Fruit fly (Drosophila melanogaster): ENCODE measurements around the gene epsilonCOP.

Gene epsilonCOP

DNA sequence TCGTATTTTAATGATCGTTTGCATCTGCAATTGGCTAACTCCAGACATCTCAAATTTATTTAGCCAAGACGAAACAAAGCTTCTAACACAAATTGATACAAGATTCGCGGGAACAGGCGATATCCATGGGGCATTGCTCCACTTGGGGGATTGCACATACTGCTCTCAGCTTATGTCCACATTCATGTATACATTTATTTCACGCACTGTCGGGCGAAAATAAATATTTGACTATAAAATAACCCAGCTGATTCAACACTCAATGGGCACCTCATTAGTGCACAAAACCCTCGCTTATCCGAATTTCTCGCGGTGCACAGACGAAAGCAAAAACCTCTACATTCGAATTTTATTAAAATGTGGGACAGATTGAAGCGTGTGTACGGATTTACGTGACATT lies 27.4 kb upstream of the epsilonCOP start (continued):
- TF ChIP-seq Dip3 (GFP tag; optimal IDR thresholded peaks at IDR 0.05) (no peak), Poxn (GFP tag; IDR thresholded peaks at IDR 0.05) (no peak), emc (GFP tag; optimal IDR thresholded peaks at IDR 0.05) (no peak), fu2 (GFP tag; optimal IDR thresholded peaks at IDR 0.05) (no peak), tgo (GFP tag; IDR thresholded peaks at IDR 0.05) (no peak), h (optimal IDR thresholded peaks at IDR 0.05) (no peak), Hand (GFP tag; optimal IDR thresholded peaks at IDR 0.05) (no peak), CG2202 (tag; optimal IDR thresholded peaks at IDR 0.05) (peak; percentile 1), Lhr (GFP tag; optimal IDR thresholded peaks at IDR 0.05) (no peak), scrt (GFP tag; optimal IDR thresholded peaks at IDR 0.05) (no peak), Mes4 (GFP tag; optimal IDR thresholded peaks at IDR 0.05) (no peak), CG8281 (tag; optimal IDR thresholded peaks at IDR 0.05) (peak; percentile 25), NC2α (GFP tag; optimal IDR thresholded peaks at IDR 0.05) (no peak), prd (optimal IDR thresholded peaks at IDR 0.05) (no peak), prd (GFP tag; IDR thresholded peaks at IDR 0.05) (no peak), ERR (GFP tag; optimal IDR thresholded peaks at IDR 0.05) (no peak), CG10565 (GFP tag; optimal IDR thresholded peaks at IDR 0.05) (no peak), CG16779 (GFP tag; IDR thresholded peaks at IDR 0.05) (no peak), ATbp (GFP tag; optimal IDR thresholded peaks at IDR 0.05) (peak; percentile 77), CG30431 (GFP tag; optimal IDR thresholded peaks at IDR 0.05) (no peak), luna (GFP tag; optimal IDR thresholded peaks at IDR 0.05) (no peak), CG10462 (GFP tag; optimal IDR thresholded peaks at IDR 0.05) (no peak), chn (GFP tag; optimal IDR thresholded peaks at IDR 0.05) (no peak), CG30020 (tag; optimal IDR thresholded peaks at IDR 0.05) (no peak), run (tag; optimal IDR thresholded peaks at IDR 0.05) (peak; percentile 3), MESR4 (GFP tag; optimal IDR thresholded peaks at IDR 0.05) (no peak), Hey (tag; optimal IDR thresholded peaks at IDR 0.05) (no peak), zen2 (GFP tag; IDR thresholded peaks at IDR 0.05; ENCODE audit: partially characterized antibody) (no peak), Fer2 (tag; optimal IDR thresholded peaks at IDR 0.05) (no peak), CG10267 (tag; optimal IDR thresholded peaks at IDR 0.05) (no peak), ftz-f1 (GFP tag; optimal IDR thresholded peaks at IDR 0.05) (no peak), pum (GFP tag; optimal IDR thresholded peaks at IDR 0.05) (no peak), Abd-B (GFP tag; optimal IDR thresholded peaks at IDR 0.05) (no peak), Fer3 (tag; optimal IDR thresholded peaks at IDR 0.05) (peak; percentile 37), CG3995 (GFP tag; optimal IDR thresholded peaks at IDR 0.05) (no peak), CG31388 (GFP tag; optimal IDR thresholded peaks at IDR 0.05) (no peak), CG7928 (GFP tag; optimal IDR thresholded peaks at IDR 0.05) (no peak), sd (tag; optimal IDR thresholded peaks at IDR 0.05) (no peak), chm (GFP tag; IDR thresholded peaks at IDR 0.05) (peak; percentile 44; the same call in 1 of the 2 replicates), aop (GFP tag; IDR thresholded peaks at IDR 0.05) (no peak), jigr1 (GFP tag; IDR thresholded peaks at IDR 0.05) (no peak), tio (GFP tag; optimal IDR thresholded peaks at IDR 0.05) (no peak), CG14050 (GFP tag; IDR thresholded peaks at IDR 0.05) (no peak), Vsx1 (GFP tag; optimal IDR thresholded peaks at IDR 0.05) (no peak), seq (GFP tag; IDR thresholded peaks at IDR 0.05) (no peak), CG11247 (GFP tag; IDR thresholded peaks at IDR 0.05) (no peak), gem (tag; optimal IDR thresholded peaks at IDR 0.05) (peak; percentile 23), CG9876 (GFP tag; optimal IDR thresholded peaks at IDR 0.05) (no peak), CG6813 (GFP tag; optimal IDR thresholded peaks at IDR 0.05) (peak; percentile 70), wdn (GFP tag; IDR thresholded peaks at IDR 0.05) (no peak), ssp (GFP tag; IDR thresholded peaks at IDR 0.05) (no peak), Lim3 (GFP tag; IDR thresholded peaks at IDR 0.05) (no peak), CG31365 (tag; optimal IDR thresholded peaks at IDR 0.05) (peak; percentile 10)

All from whole organism, embryonic.